Fruit fly (Drosophila melanogaster): ENCODE data around the gene CG31546.

CG31546 gene

DNA sequence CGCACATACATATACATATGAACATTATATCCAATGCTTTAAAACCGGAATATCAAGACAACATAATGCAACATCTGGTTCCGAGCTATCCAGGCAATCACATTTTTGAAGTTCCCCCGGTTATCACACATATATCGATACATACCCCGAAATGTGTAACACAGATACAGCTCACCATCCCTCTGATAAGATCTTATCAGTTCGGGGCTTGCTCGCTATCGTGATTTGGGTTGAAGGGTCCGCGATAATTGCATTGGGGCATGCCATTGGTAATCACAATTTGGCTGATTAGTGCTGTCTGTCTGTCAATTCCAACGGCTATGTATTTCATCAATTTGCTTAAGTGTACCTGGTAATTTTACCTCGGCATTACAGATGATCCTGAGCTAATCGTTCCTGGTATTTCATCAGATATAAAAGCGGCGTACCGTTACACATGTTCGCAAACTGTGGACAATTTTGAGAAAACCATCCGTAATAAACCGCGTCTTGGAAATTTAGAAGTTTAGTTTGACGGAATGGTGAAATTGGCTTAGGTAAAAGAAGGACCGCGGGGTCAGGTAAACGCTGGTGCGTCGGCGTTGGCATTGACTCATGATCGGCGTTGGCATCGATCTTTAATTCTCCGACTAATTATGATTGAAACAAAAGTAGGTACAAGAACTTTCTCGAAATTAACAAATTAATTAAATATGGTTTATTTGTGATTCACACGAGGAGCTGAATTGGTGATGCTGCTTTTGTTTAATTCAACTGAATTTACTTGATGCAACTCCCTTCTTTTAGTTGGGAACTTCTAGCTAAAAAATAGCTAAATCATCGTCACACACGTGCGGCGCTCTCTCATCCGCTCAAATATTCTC, 36.6 kb upstream of the CG31546 start (continued):
- TF ChIP-seq CG34376 (GFP tag; optimal IDR thresholded peaks at IDR 0.05) (no peak), CG31365 (tag; optimal IDR thresholded peaks at IDR 0.05) (no peak), shn (GFP tag; optimal IDR thresholded peaks at IDR 0.05) (no peak), CG7372 (GFP tag; IDR thresholded peaks at IDR 0.05) (no peak), wek (GFP tag; optimal IDR thresholded peaks at IDR 0.05) (no peak), Ptx1 (GFP tag; IDR thresholded peaks at IDR 0.05) (no peak), ttk (GFP tag; IDR thresholded peaks at IDR 0.05) (no peak), nmo (GFP tag; optimal IDR thresholded peaks at IDR 0.05) (no peak), zfh1 (GFP tag; IDR thresholded peaks at IDR 0.05) (no peak), tna (GFP tag; IDR thresholded peaks at IDR 0.05; ENCODE audit: partially characterized antibody) (no peak), CG15011 (GFP tag; optimal IDR thresholded peaks at IDR 0.05) (no peak), CoRest (tag; optimal IDR thresholded peaks at IDR 0.05) (no peak), Camta (GFP tag; optimal IDR thresholded peaks at IDR 0.05) (no peak), CG6272 (GFP tag; IDR thresholded peaks at IDR 0.05) (no peak), H2.0 (GFP tag; IDR thresholded peaks at IDR 0.05) (no peak), ato (GFP tag; IDR thresholded peaks at IDR 0.05; ENCODE audit: partially characterized antibody) (no peak), Ets65A (GFP tag) (no peak), CG31388 (GFP tag; optimal IDR thresholded peaks at IDR 0.05) (no peak), al (GFP tag; IDR thresholded peaks at IDR 0.05) (no peak), gcm2 (GFP tag; optimal IDR thresholded peaks at IDR 0.05) (peak; percentile 58), usp (GFP tag; optimal IDR thresholded peaks at IDR 0.05) (no peak), maf-S (GFP tag; optimal IDR thresholded peaks at IDR 0.05) (no peak), repo (GFP tag; optimal IDR thresholded peaks at IDR 0.05) (no peak), Gsc (GFP tag; IDR thresholded peaks at IDR 0.05) (no peak), CG4707 (GFP tag; optimal IDR thresholded peaks at IDR 0.05) (no peak), zfh2 (GFP tag; optimal IDR thresholded peaks at IDR 0.05) (no peak), gt (GFP tag; IDR thresholded peaks at IDR 0.05) (no peak), CG16815 (GFP tag; optimal IDR thresholded peaks at IDR 0.05) (no peak), NC2β (GFP tag; optimal IDR thresholded peaks at IDR 0.05) (no peak), Kr (GFP tag; optimal IDR thresholded peaks at IDR 0.05) (no peak), NfI (GFP tag; optimal IDR thresholded peaks at IDR 0.05) (no peak), pzg (GFP tag; optimal IDR thresholded peaks at IDR 0.05) (no peak), lab (GFP tag; optimal IDR thresholded peaks at IDR 0.05) (peak; percentile 2), Awh (GFP tag; IDR thresholded peaks at IDR 0.05) (no peak), nerfin-1 (tag; optimal IDR thresholded peaks at IDR 0.05) (peak; percentile 5), CG33557 (GFP tag; optimal IDR thresholded peaks at IDR 0.05) (no peak), ind (GFP tag; optimal IDR thresholded peaks at IDR 0.05) (no peak), B-H2 (GFP tag; optimal IDR thresholded peaks at IDR 0.05) (no peak), CG18011 (GFP tag; optimal IDR thresholded peaks at IDR 0.05) (no peak), CG3281 (GFP tag; optimal IDR thresholded peaks at IDR 0.05) (no peak), CG7963 (GFP tag; IDR thresholded peaks at IDR 0.05; ENCODE audit: partially characterized antibody) (no peak), sd (tag; optimal IDR thresholded peaks at IDR 0.05) (peak; percentile 59), CG2116 (GFP tag; optimal IDR thresholded peaks at IDR 0.05) (no peak), CG14667 (GFP tag; IDR thresholded peaks at IDR 0.05) (no peak), Chrac-16 (GFP tag; optimal IDR thresholded peaks at IDR 0.05) (no peak), dmrt11E (tag; optimal IDR thresholded peaks at IDR 0.05) (no peak), CG7271 (tag; optimal IDR thresholded peaks at IDR 0.05) (no peak), Mrtf (GFP tag; IDR thresholded peaks at IDR 0.05) (no peak), gfzf (GFP tag; optimal IDR thresholded peaks at IDR 0.05) (no peak), dpn (GFP tag; optimal IDR thresholded peaks at IDR 0.05) (no peak)
